Fruit fly (Drosophila melanogaster): ENCODE measurements around the gene Arglu1.

dm6 chr2L:9886086-9886485 lies 51.8 kb downstream of the Arglu1 start, which contains the start of gene nAChRalpha6:
- TF ChIP-seq pan (optimal IDR thresholded peaks at IDR 0.05) = no peak
- no peak for TF ChIP-seq Dll (optimal IDR thresholded peaks at IDR 0.05)
